Fruit fly (Drosophila melanogaster) whole organism, wandering third instar larva: Measurements from ENCODE around the gene AsnS.

Experiments
- Abd-B ChIP-seq: fragments of >200 bp; optimal IDR thresholded peaks from 2 replicates; lab custom pipeline; 2017; ENCODE audit warnings: missing biosample characterization, missing genetic modification characterization
- CG32264 ChIP-seq: fragments of 200-800 bp; sonication (Bioruptor generic); optimal IDR thresholded peaks from 2 replicates; lab custom pipeline; 2016; ENCODE audit warnings: missing biosample characterization, missing genetic modification characterization
- CrebA ChIP-seq: fragments of 200-800 bp; sonication (Bioruptor generic); optimal IDR thresholded peaks from 2 replicates; lab custom pipeline; 2016; ENCODE audit warnings: missing biosample characterization, mild to moderate bottlenecking, missing genetic modification characterization, borderline replicate concordance
- Dfd ChIP-seq: fragments of >200 bp; optimal IDR thresholded peaks from 2 replicates; lab custom pipeline; 2017; ENCODE audit warnings: missing biosample characterization, missing genetic modification characterization
- Dif ChIP-seq: fragments of 200-275, 200-300 bp; sonication (Bioruptor generic); optimal IDR thresholded peaks from 2 replicates; lab custom pipeline; 2018; ENCODE audit warnings: missing biosample characterization, missing genetic modification characterization; ENCODE audit not compliant: partially characterized antibody
- HLH106 ChIP-seq: fragments of 200-800 bp; optimal IDR thresholded peaks from 3 replicates; lab custom pipeline; 2019; ENCODE audit warnings: missing biosample characterization, mild to moderate bottlenecking, missing genetic modification characterization, moderate library complexity
- Hnf4 ChIP-seq: fragments of 200-800 bp; sonication (Bioruptor generic); optimal IDR thresholded peaks from 2 replicates; lab custom pipeline; 2016; ENCODE audit warnings: missing biosample characterization, mild to moderate bottlenecking, missing genetic modification characterization
- Hr78 ChIP-seq: fragments of >200 bp; optimal IDR thresholded peaks from 2 replicates; lab custom pipeline; 2017; ENCODE audit warnings: missing biosample characterization, missing genetic modification characterization
- Hr83 ChIP-seq: fragments of 200-300 bp; sonication (Bioruptor generic); optimal IDR thresholded peaks from 2 replicates; lab custom pipeline; 2016; ENCODE audit warnings: missing biosample characterization, mild to moderate bottlenecking, missing genetic modification characterization, moderate library complexity; ENCODE audit not compliant: poor library complexity, severe bottlenecking
- Jra ChIP-seq: sonication (Bioruptor generic); optimal IDR thresholded peaks from 2 replicates; lab custom pipeline; 2016; ENCODE audit warnings: missing biosample characterization, missing genetic modification characterization
- Mio ChIP-seq: sonication (Bioruptor generic); optimal IDR thresholded peaks from 2 replicates; lab custom pipeline; 2016; ENCODE audit warnings: missing biosample characterization, missing genetic modification characterization
- Myc ChIP-seq: fragments of >200 bp; optimal IDR thresholded peaks from 2 replicates; lab custom pipeline; 2017
- N ChIP-seq: fragments of >200 bp; optimal IDR thresholded peaks from 2 replicates; lab custom pipeline; 2018; ENCODE audit warnings: missing biosample characterization, missing external identifiers, missing genetic modification characterization
- Rel ChIP-seq, 2 experiments: fragments of 200-800 bp; sonication (Bioruptor generic) in 1 of 2; optimal IDR thresholded peaks; 2 replicates in 1 of 2; 3 replicates in 1 of 2; lab custom pipeline; 2016 to 2019; ENCODE audit warnings: mild to moderate bottlenecking in 2 of 2, missing biosample characterization in 2 of 2, missing genetic modification characterization in 2 of 2, moderate library complexity in 1 of 2
- Sp1 ChIP-seq: fragments of 200-800 bp; sonication (Bioruptor generic); optimal IDR thresholded peaks from 3 replicates; lab custom pipeline; 2019; ENCODE audit warnings: missing biosample characterization, mild to moderate bottlenecking, missing genetic modification characterization, moderate library complexity
- Vsx2 ChIP-seq: fragments of 200-300, 225-300 bp; sonication (Bioruptor generic); optimal IDR thresholded peaks from 2 replicates; lab custom pipeline; 2018; ENCODE audit warnings: missing biosample characterization, missing genetic modification characterization; ENCODE audit not compliant: partially characterized antibody
- br ChIP-seq: fragments of 200-800 bp; sonication (Bioruptor generic); optimal IDR thresholded peaks from 2 replicates; lab custom pipeline; 2016; ENCODE audit warnings: missing biosample characterization, missing genetic modification characterization
- brk ChIP-seq: fragments of 200-800 bp; sonication (Bioruptor generic); optimal IDR thresholded peaks from 2 replicates; lab custom pipeline; 2016; ENCODE audit warnings: missing biosample characterization, mild to moderate bottlenecking, missing genetic modification characterization
- dl ChIP-seq, 2 experiments: fragments of 175-275, 200-275 bp in 1 of 2; fragments of 200-275 bp in 1 of 2; sonication (Bioruptor generic); optimal IDR thresholded peaks; lab custom pipeline; 2018; ENCODE audit warnings: mild to moderate bottlenecking in 2 of 2, missing biosample characterization in 2 of 2, missing genetic modification characterization in 2 of 2, moderate library complexity in 2 of 2; ENCODE audit not compliant: partially characterized antibody in 2 of 2, insufficient read depth in 1 of 2
- dmrt93B ChIP-seq: fragments of 200-800 bp; sonication (Bioruptor generic); optimal IDR thresholded peaks from 2 replicates; lab custom pipeline; 2018; ENCODE audit warnings: missing biosample characterization, mild to moderate bottlenecking, missing genetic modification characterization
- dsf ChIP-seq: sonication (Bioruptor generic); optimal IDR thresholded peaks from 2 replicates; lab custom pipeline; 2016; ENCODE audit warnings: missing biosample characterization, missing genetic modification characterization, borderline replicate concordance
- foxo ChIP-seq, 2 experiments: fragments of 200-800 bp; sonication (Bioruptor generic); optimal IDR thresholded peaks; 2 replicates in 1 of 2; 3 replicates in 1 of 2; lab custom pipeline; 2016 to 2017; ENCODE audit warnings: missing biosample characterization in 2 of 2, missing genetic modification characterization in 2 of 2
- fru ChIP-seq: fragments of 200-800 bp; sonication (Bioruptor generic); optimal IDR thresholded peaks from 3 replicates; lab custom pipeline; 2016; ENCODE audit warnings: missing biosample characterization, mild to moderate bottlenecking, missing genetic modification characterization
- h ChIP-seq: fragments of 200-800 bp; sonication (Bioruptor generic); optimal IDR thresholded peaks from 3 replicates; lab custom pipeline; 2016; ENCODE audit warnings: missing biosample characterization, mild to moderate bottlenecking, missing genetic modification characterization
- jim ChIP-seq: fragments of 175-275, 200-325 bp; sonication (Bioruptor generic); optimal IDR thresholded peaks from 2 replicates; lab custom pipeline; 2016; ENCODE audit warnings: missing biosample characterization, mild to moderate bottlenecking, missing genetic modification characterization
- lola ChIP-seq: fragments of >200 bp; optimal IDR thresholded peaks from 2 replicates; lab custom pipeline; 2017; ENCODE audit warnings: missing biosample characterization, missing genetic modification characterization
- pan ChIP-seq: fragments of >200 bp; optimal IDR thresholded peaks from 2 replicates; lab custom pipeline; 2017
- psq ChIP-seq: fragments of 200-800 bp; sonication (Bioruptor generic); optimal IDR thresholded peaks from 3 replicates; lab custom pipeline; 2017; ENCODE audit warnings: missing biosample characterization, mild to moderate bottlenecking, missing genetic modification characterization, moderate library complexity
- rgr ChIP-seq: fragments of 200-800 bp; sonication (Bioruptor generic); optimal IDR thresholded peaks from 3 replicates; lab custom pipeline; 2016; ENCODE audit warnings: missing biosample characterization, mild to moderate bottlenecking, missing genetic modification characterization
- sv ChIP-seq: fragments of 200-800 bp; sonication (Bioruptor generic); optimal IDR thresholded peaks from 3 replicates; lab custom pipeline; 2016; ENCODE audit warnings: missing biosample characterization, missing genetic modification characterization
- tai ChIP-seq: sonication (Bioruptor generic); optimal IDR thresholded peaks from 2 replicates; lab custom pipeline; 2016; ENCODE audit warnings: missing biosample characterization, missing genetic modification characterization
- usp ChIP-seq: fragments of >200 bp; optimal IDR thresholded peaks from 2 replicates; lab custom pipeline; 2017; ENCODE audit warnings: missing biosample characterization, missing genetic modification characterization

The AsnS gene

dm6 chr3L:21176935-21177581 lies 4.1 kb downstream of the AsnS start (continued):
- no peak for TF ChIP-seq Hr83
- no peak for TF ChIP-seq Dfd
- TF ChIP-seq fru, result peak; percentile 62
- TF ChIP-seq lola (GFP tag; lab: Kevin White, UChicago), result no peak
- TF ChIP-seq Sp1 (GFP tag; lab: Kevin White, UChicago), result peak; percentile 41
- no peak for TF ChIP-seq Hr78 (GFP tag; lab: Kevin White, UChicago)
- TF ChIP-seq sv, result peak; percentile 53
- TF ChIP-seq rgr, result peak; percentile 77
- TF ChIP-seq foxo (GFP tag; optimal IDR thresholded peaks at IDR 0.05; lab: Kevin White, UChicago), result peak in 1 of 2 experiments; percentile 68
- TF ChIP-seq, all 38 proteins: peak for 13

dm6 chr3L:21185622-21186021 lies 12.7 kb downstream of the AsnS start:
- no peak for TF ChIP-seq lola (GFP tag; lab: Kevin White, UChicago)
- TF ChIP-seq foxo (GFP tag; optimal IDR thresholded peaks at IDR 0.05; lab: Kevin White, UChicago), result no peak
- TF ChIP-seq psq (GFP tag; lab: Kevin White, UChicago), result no peak
- TF ChIP-seq Mio, result no peak
- no peak for TF ChIP-seq Jra (GFP tag; lab: Kevin White, UChicago)
- no peak for TF ChIP-seq Sp1 (GFP tag; lab: Kevin White, UChicago)
- TF ChIP-seq brk (GFP tag; lab: Kevin White, UChicago), result no peak
- TF ChIP-seq tai (GFP tag; lab: Kevin White, UChicago), result no peak
- no peak for TF ChIP-seq dl (GFP tag; optimal IDR thresholded peaks at IDR 0.05; lab: Kevin White, UChicago; ENCODE audit: insufficient read depth in 1 of 2, partially characterized antibody in 2 of 2)
- TF ChIP-seq rgr, result no peak
- no peak for TF ChIP-seq usp (GFP tag; lab: Kevin White, UChicago)
- TF ChIP-seq h (GFP tag; lab: Kevin White, UChicago), result no peak
- no peak for TF ChIP-seq Dfd
- no peak for TF ChIP-seq Hnf4 (GFP tag; lab: Kevin White, UChicago)

dm6 chr3L:21186487-21186886 lies 13.6 kb downstream of the AsnS start:
- TF ChIP-seq Hr78 (GFP tag; lab: Kevin White, UChicago), result no peak
- no peak for TF ChIP-seq usp (GFP tag; lab: Kevin White, UChicago)
- TF ChIP-seq Hnf4 (GFP tag; lab: Kevin White, UChicago), result no peak
- TF ChIP-seq foxo (GFP tag; optimal IDR thresholded peaks at IDR 0.05; lab: Kevin White, UChicago), result no peak
- TF ChIP-seq pan (lab: Kevin White, UChicago), result no peak
- no peak for TF ChIP-seq Rel (GFP tag; optimal IDR thresholded peaks at IDR 0.05; lab: Kevin White, UChicago)
- no peak for TF ChIP-seq Rel (tag; optimal IDR thresholded peaks at IDR 0.05; lab: Kevin White, UChicago)
- TF ChIP-seq dmrt93B (GFP tag; lab: Kevin White, UChicago), result no peak
- TF ChIP-seq brk (GFP tag; lab: Kevin White, UChicago), result no peak
- TF ChIP-seq jim (GFP tag; lab: Kevin White, UChicago), result no peak
- no peak for TF ChIP-seq Dif (GFP tag; lab: Kevin White, UChicago)
- TF ChIP-seq sv, result no peak
- TF ChIP-seq Myc (lab: Kevin White, UChicago), result no peak
- no peak for TF ChIP-seq br (GFP tag; lab: Kevin White, UChicago)
- TF ChIP-seq lola (GFP tag; lab: Kevin White, UChicago), result no peak
- TF ChIP-seq Dfd, result no peak
- no peak for TF ChIP-seq Mio
- no peak for TF ChIP-seq Hr83
- TF ChIP-seq HLH106 (tag; lab: Kevin White, UChicago), result no peak
- TF ChIP-seq Vsx2 (GFP tag; lab: Kevin White, UChicago), result no peak
- no peak for TF ChIP-seq Abd-B (GFP tag; lab: Kevin White, UChicago)

DNA sequence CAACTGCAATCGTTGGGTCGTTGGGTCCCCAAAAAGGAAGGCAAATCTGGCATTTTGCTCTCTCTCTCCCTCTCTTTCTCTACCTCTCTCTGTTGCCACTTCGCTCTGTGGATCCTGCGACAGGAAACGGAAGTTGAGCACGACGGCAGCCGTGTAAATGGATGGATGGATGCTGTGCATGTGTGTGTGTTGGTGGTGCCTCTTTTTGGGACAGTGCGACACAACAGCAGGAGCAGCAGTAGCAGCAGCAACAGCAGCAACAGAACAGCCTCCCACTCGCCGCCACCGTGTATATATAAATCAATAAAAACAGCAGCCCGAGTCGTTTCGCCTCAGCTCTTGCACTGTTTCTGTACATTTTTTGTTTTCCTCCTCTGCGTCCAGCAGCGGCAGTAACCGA lies 19.1 kb downstream of the AsnS start:
- TF ChIP-seq psq (GFP tag; lab: Kevin White, UChicago), result no peak
- TF ChIP-seq brk (GFP tag; lab: Kevin White, UChicago), result no peak
- no peak for TF ChIP-seq fru
- TF ChIP-seq Dfd, result no peak
- TF ChIP-seq sv, result no peak
- no peak for TF ChIP-seq CG32264 (GFP tag; lab: Kevin White, UChicago)
- TF ChIP-seq CrebA, result no peak
- TF ChIP-seq Hr83, result no peak
- no peak for TF ChIP-seq dsf (GFP tag; lab: Kevin White, UChicago)
- no peak for TF ChIP-seq Abd-B (GFP tag; lab: Kevin White, UChicago)
- no peak for TF ChIP-seq N
- no peak for TF ChIP-seq lola (GFP tag; lab: Kevin White, UChicago)
- no peak for TF ChIP-seq rgr
- TF ChIP-seq Dif (GFP tag; lab: Kevin White, UChicago), result no peak
- TF ChIP-seq Vsx2 (GFP tag; lab: Kevin White, UChicago), result no peak
